Fruit fly (Drosophila melanogaster) whole organism, pupa: ENCODE results near the gene unc-119.

Experiments
- CG10348 ChIP-seq: fragments of 200-800 bp; sonication (Bioruptor generic); IDR thresholded peaks from 2 replicates; pipeline ENCODE4 v1.3.6; 2022; ENCODE audit warnings: missing biosample characterization, missing genetic modification characterization
- CG34367 ChIP-seq: fragments of 200-800 bp; sonication (Bioruptor generic); optimal IDR thresholded peaks from 2 replicates; lab custom pipeline; 2018; ENCODE audit warnings: missing biosample characterization, mild to moderate bottlenecking, missing genetic modification characterization
- CG8159 ChIP-seq: fragments of 200-800 bp; sonication (Bioruptor generic); optimal IDR thresholded peaks from 3 replicates; lab custom pipeline; 2018; ENCODE audit warnings: missing biosample characterization, mild to moderate bottlenecking, missing genetic modification characterization, moderate library complexity
- CG8301 ChIP-seq: fragments of 200-800 bp; sonication (Bioruptor generic); optimal IDR thresholded peaks from 2 replicates; lab custom pipeline; 2018; ENCODE audit warnings: missing biosample characterization, mild to moderate bottlenecking, missing genetic modification characterization
- D1 ChIP-seq: fragments of 200-800 bp; sonication (Bioruptor generic); optimal IDR thresholded peaks from 2 replicates; lab custom pipeline; 2018; ENCODE audit warnings: missing biosample characterization, mild to moderate bottlenecking, missing genetic modification characterization, moderate library complexity
- Snoo ChIP-seq: fragments of 200-800 bp; sonication (Bioruptor generic); optimal IDR thresholded peaks from 3 replicates; lab custom pipeline; 2017; ENCODE audit warnings: missing biosample characterization, mild to moderate bottlenecking, missing genetic modification characterization, inconsistent platforms
- fd96Ca ChIP-seq: fragments of 200-800 bp; sonication (Bioruptor generic); IDR thresholded peaks from 3 replicates; pipeline ENCODE4 v1.3.6; 2022; ENCODE audit warnings: missing biosample characterization, missing genetic modification characterization

DNA sequence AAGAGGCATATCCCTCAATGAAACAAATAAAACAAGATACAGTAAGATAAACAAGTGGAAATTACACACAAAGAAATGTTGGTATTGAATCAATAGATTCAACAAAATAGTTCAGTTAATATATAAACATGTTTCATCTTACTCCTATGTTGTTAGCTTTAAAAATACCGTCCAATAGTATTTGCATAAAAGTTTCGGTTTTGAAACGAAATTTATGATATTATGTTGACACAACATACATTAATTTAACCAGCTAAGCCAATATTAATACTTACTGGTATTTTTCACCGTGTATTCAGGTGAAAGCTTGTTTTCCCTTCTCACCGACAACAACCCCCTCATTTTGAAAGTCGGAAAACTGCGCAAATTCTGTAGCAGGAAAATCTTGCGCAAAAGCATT is 47.4 kb upstream of the unc-119 start:
- TF ChIP-seq CG8159 (tag; lab: Kevin White, UChicago), result peak; percentile 6
- no peak for TF ChIP-seq CG10348 (GFP tag; lab: Robert Waterston, UW)
- TF ChIP-seq CG34367 (tag; lab: Kevin White, UChicago), result no peak
- TF ChIP-seq Snoo (tag; lab: Kevin White, UChicago), result no peak
- TF ChIP-seq D1, result no peak
- peak; percentile 50 for TF ChIP-seq CG8301 (tag; lab: Kevin White, UChicago)
- no peak for TF ChIP-seq fd96Ca
